Fruit fly (Drosophila melanogaster): Measurements from ENCODE around the gene CG34179.

The CG34179 gene

dm6 chr2L:6012303-6013070 is 36.0 kb downstream of the CG34179 start, which contains the start of gene CG9098:
Gene CG9098, minus strand, starts transcription at chr2L:6012338.
- no peak for TF ChIP-seq noc (tag; optimal IDR thresholded peaks at IDR 0.05)

DNA sequence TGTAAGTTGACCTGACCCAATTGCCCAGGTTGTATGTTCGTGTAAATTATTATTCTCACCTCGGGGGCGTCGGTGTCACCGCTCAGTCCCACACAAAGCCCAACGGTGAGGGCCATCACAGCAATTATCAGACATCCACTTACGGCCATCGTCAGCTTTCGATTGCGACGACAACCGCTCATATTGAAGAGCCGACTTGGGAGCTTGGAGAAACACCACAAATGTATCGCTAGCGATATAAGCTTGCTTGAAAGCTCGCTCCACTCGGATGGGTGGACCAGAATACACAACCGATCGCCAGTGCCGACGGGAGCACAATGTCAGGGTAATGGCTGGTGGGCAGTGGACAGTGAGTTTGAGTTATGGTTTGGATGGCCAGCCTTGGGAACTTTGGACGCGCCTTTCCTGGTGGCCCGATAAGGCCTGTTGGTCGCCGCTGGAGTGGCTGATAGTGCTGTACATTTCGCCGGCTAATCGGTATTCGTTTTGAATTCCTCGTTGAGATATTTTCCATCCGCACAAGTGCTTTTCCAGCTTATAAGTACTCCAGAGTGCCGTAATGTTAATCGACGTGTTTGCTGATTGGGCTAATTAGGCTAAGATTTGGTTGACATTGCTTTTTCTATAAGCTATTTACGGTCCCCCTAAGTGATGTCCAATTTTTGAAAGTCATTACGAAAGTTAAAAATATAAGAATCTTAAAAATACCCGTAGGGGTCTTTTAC is 41.8 kb downstream of the CG34179 start, which contains the start of gene Gal:
Gene Gal, minus strand, starts transcription at position 320 of the 725 bp plus-strand sequence.
- no peak for TF ChIP-seq noc (tag; optimal IDR thresholded peaks at IDR 0.05)

DNA sequence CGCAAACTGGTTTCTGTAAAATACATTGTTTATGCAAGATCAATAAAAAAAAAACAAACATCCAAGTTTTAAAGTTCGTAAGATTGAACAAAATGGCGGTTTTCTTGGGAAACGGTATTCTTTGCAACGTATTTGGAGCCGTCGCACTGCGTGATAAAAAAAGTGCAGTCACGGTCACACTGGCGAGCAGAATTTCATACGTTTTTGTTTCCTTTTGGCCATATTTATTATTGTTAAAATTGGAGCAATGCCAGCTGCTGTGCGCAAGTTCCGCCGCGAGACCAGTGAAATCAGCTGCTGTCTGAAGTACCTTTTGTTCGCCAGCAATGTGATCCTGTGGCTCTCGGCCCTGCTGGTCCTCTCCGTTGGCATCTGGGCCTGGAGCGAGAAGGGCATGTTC is 48.4 kb downstream of the CG34179 start, which contains the start of gene Tsp26A:
Gene Tsp26A, plus strand, starts transcription at position 164 of the 400 bp plus-strand sequence.
- no peak for TF ChIP-seq noc (tag; optimal IDR thresholded peaks at IDR 0.05)

dm6 chr2L:5999247-5999646 is 49.3 kb downstream of the CG34179 start, which contains the start of gene Kdm5:
Gene Kdm5, minus strand, starts transcription at chr2L:5999501.
- peak; percentile 69 for TF ChIP-seq noc (tag; optimal IDR thresholded peaks at IDR 0.05)

DNA sequence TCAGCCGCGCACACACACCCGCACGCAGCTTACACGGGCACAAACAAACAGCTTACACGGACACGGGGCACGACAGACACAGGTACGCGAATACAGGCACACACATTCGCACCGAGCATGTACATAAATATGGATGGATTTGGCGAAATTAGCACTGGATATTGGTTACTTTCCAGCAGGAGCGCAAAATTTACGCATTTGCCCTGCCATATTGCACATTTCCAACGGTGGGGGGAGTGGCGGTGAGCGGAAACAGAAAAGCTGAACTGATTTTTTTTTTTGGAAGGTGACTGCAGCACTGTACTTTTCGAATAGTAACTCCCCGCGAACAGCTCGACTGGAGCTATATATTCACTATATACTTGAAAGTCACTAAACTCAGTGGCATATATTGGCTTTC is 50.1 kb downstream of the CG34179 start:
- TF ChIP-seq noc (tag; optimal IDR thresholded peaks at IDR 0.05): no peak

DNA sequence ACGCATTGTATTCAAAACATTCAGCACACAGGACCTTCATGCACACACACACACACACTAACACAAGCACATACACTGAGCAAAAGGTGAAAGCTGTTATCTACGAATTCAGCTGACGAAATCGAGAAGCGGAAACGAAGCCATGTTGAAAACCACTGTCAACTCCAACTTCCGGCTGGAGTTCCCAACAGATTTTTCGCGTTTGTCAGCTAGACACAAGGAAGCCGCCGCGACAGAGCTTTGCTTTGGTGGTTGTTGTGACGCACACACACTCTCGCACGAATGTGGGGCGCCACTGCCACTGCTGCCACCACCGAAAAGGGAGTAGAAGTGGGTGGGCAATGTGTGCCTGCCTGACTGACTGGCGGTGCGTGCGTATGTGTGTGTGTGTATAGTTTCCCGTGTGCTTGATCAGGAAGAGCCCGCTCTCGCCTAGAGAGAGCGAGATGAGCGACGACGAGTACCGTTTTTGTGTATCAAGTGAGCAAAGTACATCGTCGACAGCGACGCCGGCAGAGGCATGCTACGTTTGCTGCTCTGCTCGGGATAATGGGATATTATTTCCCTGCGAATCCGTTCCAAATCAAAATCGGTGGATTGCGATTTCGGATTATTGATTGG is 50.8 kb downstream of the CG34179 start:
- TF ChIP-seq noc (tag; optimal IDR thresholded peaks at IDR 0.05): no peak
